Worm (Caenorhabditis elegans) whole organism, L3 larva: ENCODE measurements around the gene ilcr-2.
A peak's percentile ranks its signal among the peaks of the same experiment; 100 is the strongest.

ENCODE experiments used
- R02D3.7 ChIP-seq: fragments of 150-350 bp; optimal IDR thresholded peaks from 2 replicates; lab custom pipeline; 2014; ENCODE audit warnings: missing biosample characterization, missing genetic modification characterization
- aly-2 ChIP-seq: fragments of 150-350 bp; optimal IDR thresholded peaks from 2 replicates; lab custom pipeline; 2014; ENCODE audit warnings: missing biosample characterization, missing genetic modification characterization
- ceh-16 ChIP-seq: sonication (generic microtip); optimal IDR thresholded peaks from 2 replicates; lab custom pipeline; 2017; ENCODE audit warnings: missing biosample characterization, missing genetic modification characterization
- ceh-28 ChIP-seq: fragments of 150-350 bp; optimal IDR thresholded peaks from 2 replicates; lab custom pipeline; 2014; ENCODE audit warnings: missing biosample characterization, missing genetic modification reagents, missing genetic modification characterization
- ceh-82 ChIP-seq: fragments of 150-350 bp; optimal IDR thresholded peaks from 2 replicates; lab custom pipeline; 2014; ENCODE audit warnings: missing biosample characterization, missing genetic modification characterization
- egl-27 ChIP-seq: sonication (generic microtip); optimal IDR thresholded peaks from 4 replicates; lab custom pipeline; 2017; ENCODE audit warnings: missing biosample characterization, missing genetic modification reagents, missing genetic modification characterization
- egl-5 ChIP-seq: fragments of 150-350 bp; optimal IDR thresholded peaks from 2 replicates; lab custom pipeline; 2017; ENCODE audit warnings: missing biosample characterization, missing genetic modification reagents, missing genetic modification characterization, inconsistent platforms
- elt-1 ChIP-seq: fragments of 150-350 bp; optimal IDR thresholded peaks from 2 replicates; lab custom pipeline; 2014; ENCODE audit warnings: missing biosample characterization, missing genetic modification characterization
- elt-2 ChIP-seq: sonication (generic microtip); optimal IDR thresholded peaks from 2 replicates; lab custom pipeline; 2016; ENCODE audit warnings: missing genetic modification reagents, mild to moderate bottlenecking, missing genetic modification characterization, missing compliant biosample characterization
- elt-3 ChIP-seq, 3 experiments: fragments of 150-350 bp in 1 of 3; sonication (generic microtip) in 2 of 3; optimal IDR thresholded peaks; 2 replicates in 2 of 3; 4 replicates in 1 of 3; lab custom pipeline; 2014 to 2017; ENCODE audit warnings: missing biosample characterization in 3 of 3, missing genetic modification characterization in 3 of 3
- eor-1 ChIP-seq, 2 experiments: fragments of 150-350 bp; optimal IDR thresholded peaks; 2 replicates each; lab custom pipeline; 2014 to 2018; ENCODE audit warnings: missing biosample characterization in 2 of 2, missing genetic modification characterization in 2 of 2
- fkh-2 ChIP-seq: fragments of 150-350 bp; optimal IDR thresholded peaks from 2 replicates; lab custom pipeline; 2014; ENCODE audit warnings: missing biosample characterization, missing genetic modification reagents, missing genetic modification characterization
- fos-1 ChIP-seq: fragments of 150-350 bp; optimal IDR thresholded peaks from 2 replicates; lab custom pipeline; 2014; ENCODE audit warnings: missing biosample characterization, missing genetic modification characterization
- hmg-11 ChIP-seq: sonication (generic microtip); optimal IDR thresholded peaks from 2 replicates; lab custom pipeline; 2016; ENCODE audit warnings: missing genetic modification characterization, missing compliant biosample characterization
- jun-1 ChIP-seq: fragments of 150-350 bp; optimal IDR thresholded peaks from 2 replicates; lab custom pipeline; 2014; ENCODE audit warnings: missing biosample characterization, missing genetic modification reagents, missing genetic modification characterization
- lin-15B ChIP-seq: fragments of 150-350 bp; optimal IDR thresholded peaks from 2 replicates; lab custom pipeline; 2014; ENCODE audit warnings: missing biosample characterization, missing genetic modification characterization
- lin-39 ChIP-seq: fragments of 150-350 bp; optimal IDR thresholded peaks from 2 replicates; lab custom pipeline; 2018; ENCODE audit warnings: missing biosample characterization, missing genetic modification reagents, missing genetic modification characterization
- lsy-12 ChIP-seq: sonication (generic microtip); optimal IDR thresholded peaks from 2 replicates; lab custom pipeline; 2016; ENCODE audit warnings: mild to moderate bottlenecking, missing genetic modification characterization, missing compliant biosample characterization
- mdl-1 ChIP-seq: fragments of 150-350 bp; optimal IDR thresholded peaks from 2 replicates; lab custom pipeline; 2014; ENCODE audit warnings: missing biosample characterization, missing genetic modification characterization
- mml-1 ChIP-seq: fragments of 150-350 bp; sonication (generic microtip); optimal IDR thresholded peaks from 3 replicates; lab custom pipeline; 2014; ENCODE audit warnings: missing biosample characterization, missing genetic modification characterization
- nfya-1 ChIP-seq: sonication (generic microtip); optimal IDR thresholded peaks from 2 replicates; lab custom pipeline; 2017; ENCODE audit warnings: missing genetic modification characterization, mild to moderate bottlenecking, missing compliant biosample characterization, antibody characterized with exemption, moderate library complexity; ENCODE audit not compliant: insufficient read depth
- nhr-23 ChIP-seq: fragments of 150-350 bp; optimal IDR thresholded peaks from 2 replicates; lab custom pipeline; 2014; ENCODE audit warnings: missing biosample characterization, missing genetic modification reagents, missing genetic modification characterization
- nhr-25 ChIP-seq: sonication (generic microtip); optimal IDR thresholded peaks from 2 replicates; lab custom pipeline; 2017; ENCODE audit warnings: missing biosample characterization, missing genetic modification characterization
- nhr-28 ChIP-seq: fragments of 150-350 bp; optimal IDR thresholded peaks from 2 replicates; lab custom pipeline; 2014; ENCODE audit warnings: missing biosample characterization, missing genetic modification characterization
- nhr-43 ChIP-seq: sonication (generic microtip); optimal IDR thresholded peaks from 2 replicates; lab custom pipeline; 2016; ENCODE audit warnings: mild to moderate bottlenecking, missing genetic modification characterization, missing compliant biosample characterization; ENCODE audit not compliant: poor library complexity, severe bottlenecking
- nhr-77 ChIP-seq: fragments of 150-350 bp; optimal IDR thresholded peaks from 2 replicates; lab custom pipeline; 2014; ENCODE audit warnings: missing biosample characterization, missing genetic modification characterization
- pqm-1 ChIP-seq: fragments of 150-350 bp; optimal IDR thresholded peaks from 2 replicates; lab custom pipeline; 2017; ENCODE audit warnings: missing biosample characterization, missing genetic modification characterization, inconsistent platforms
- ztf-11 ChIP-seq: fragments of 150-350 bp; optimal IDR thresholded peaks from 2 replicates; lab custom pipeline; 2014; ENCODE audit warnings: missing biosample characterization, missing genetic modification characterization

The ilcr-2 gene

ce11 chrII:5449219-5449618, 25.8 kb upstream of the ilcr-2 start:
- TF ChIP-seq R02D3.7 (tag; lab: Kevin White, UChicago) (no peak), egl-5 (peak; percentile 84)

ce11 chrII:5449620-5450019, 25.4 kb upstream of the ilcr-2 start:
- no peak for TF ChIP-seq egl-27 (tag; lab: Kevin White, UChicago)
- peak; percentile 18 for TF ChIP-seq nhr-25 (tag; lab: Kevin White, UChicago)

ce11 chrII:5451278-5451677, 23.8 kb upstream of the ilcr-2 start:
- TF ChIP-seq eor-1 (tag; optimal IDR thresholded peaks at IDR 0.05; lab: Kevin White, UChicago) (no peak), nfya-1 (tag; lab: Kevin White, UChicago) (no peak)

ce11 chrII:5453547-5453946, 21.5 kb upstream of the ilcr-2 start, which contains the start of gene dhs-5:
TSS of gene dhs-5 (plus strand) at chrII:5453847.
- TF ChIP-seq ceh-82 (tag; lab: Kevin White, UChicago): no peak
- TF ChIP-seq nhr-23 (tag; lab: Kevin White, UChicago): peak; percentile 1
- no peak for TF ChIP-seq hmg-11 (tag; lab: Kevin White, UChicago)

- no peak for TF ChIP-seq elt-2 (tag; lab: Kevin White, UChicago)
- TF ChIP-seq nhr-77 (tag; lab: Kevin White, UChicago): no peak
- TF ChIP-seq nhr-25 (tag; lab: Kevin White, UChicago): no peak
- TF ChIP-seq lin-39 (tag; lab: Kevin White, UChicago): no peak
- TF ChIP-seq jun-1: no peak
- no peak for TF ChIP-seq nhr-28 (tag; lab: Kevin White, UChicago)
- TF ChIP-seq ztf-11 (tag; lab: Kevin White, UChicago): no peak
- TF ChIP-seq mml-1 (tag; lab: Kevin White, UChicago): no peak
- TF ChIP-seq egl-27 (tag; lab: Kevin White, UChicago): no peak
- TF ChIP-seq egl-5: no peak
- no peak for TF ChIP-seq hmg-11 (tag; lab: Kevin White, UChicago)
- TF ChIP-seq mdl-1 (tag; lab: Kevin White, UChicago): no peak
- TF ChIP-seq fos-1: no peak
- no peak for TF ChIP-seq elt-3 (tag; optimal IDR thresholded peaks at IDR 0.05; lab: Kevin White, UChicago)
- TF ChIP-seq ceh-16 (tag; lab: Kevin White, UChicago): no peak
- TF ChIP-seq lin-15B: no peak
- TF ChIP-seq ceh-28 (tag; lab: Kevin White, UChicago): no peak
- no peak for TF ChIP-seq nhr-43 (tag; lab: Kevin White, UChicago)
Observed at ce11 chrII:5455650-5456355, 19.2 kb upstream of the ilcr-2 start, which contains the start of gene daz-1. TSS of gene daz-1 (plus strand) at chrII:5456305.

- peak in 1 of 3 experiments; percentile 16 for TF ChIP-seq elt-3 (tag; optimal IDR thresholded peaks at IDR 0.05; lab: Kevin White, UChicago)
- TF ChIP-seq nhr-77 (tag; lab: Kevin White, UChicago): no peak
Observed at ce11 chrII:5458683-5459410, 16.2 kb upstream of the ilcr-2 start.

- peak; percentile 12 for TF ChIP-seq nhr-23 (tag; lab: Kevin White, UChicago)
- no peak for TF ChIP-seq pqm-1 (tag; lab: Kevin White, UChicago)
- TF ChIP-seq elt-1 (tag; lab: Kevin White, UChicago): no peak
- TF ChIP-seq lsy-12: no peak
- no peak for TF ChIP-seq ztf-11 (tag; lab: Kevin White, UChicago)
- no peak for TF ChIP-seq lin-15B
- no peak for TF ChIP-seq aly-2
- TF ChIP-seq egl-5: no peak
- no peak for TF ChIP-seq fkh-2
- no peak for TF ChIP-seq nhr-77 (tag; lab: Kevin White, UChicago)
- peak in 1 of 3 experiments; percentile 80 for TF ChIP-seq elt-3 (tag; optimal IDR thresholded peaks at IDR 0.05; lab: Kevin White, UChicago)
- TF ChIP-seq nhr-25 (tag; lab: Kevin White, UChicago): peak; percentile 38
Observed at ce11 chrII:5459534-5459933, 15.5 kb upstream of the ilcr-2 start.
